Worm (Caenorhabditis elegans) whole organism, L4 larva: ENCODE results near the gene Y62E10A.23.

Experiments
- R02D3.7 ChIP-seq: fragments of 150-350 bp; sonication (generic microtip); optimal IDR thresholded peaks from 3 replicates; lab custom pipeline; 2014; ENCODE audit warnings: missing biosample characterization, missing genetic modification characterization
- Y105C5A.15 ChIP-seq: fragments of 200-800 bp; sonication (Bioruptor generic); IDR thresholded peaks from 2 replicates; pipeline ENCODE4 v1.3.6; 2022; ENCODE audit warnings: missing genetic modification characterization, missing compliant biosample characterization
- Y48G9A.11 ChIP-seq: fragments of 200-800 bp; sonication (Bioruptor generic); IDR thresholded peaks from 2 replicates; pipeline ENCODE4 v1.3.6; 2022; ENCODE audit warnings: missing genetic modification reagents, missing genetic modification characterization, missing compliant biosample characterization
- Y5F2A.4 ChIP-seq: fragments of 200-800 bp; sonication (Bioruptor generic); optimal IDR thresholded peaks from 2 replicates; lab custom pipeline; 2018; ENCODE audit warnings: mild to moderate bottlenecking, missing genetic modification characterization, missing compliant biosample characterization
- Y75B8A.6 ChIP-seq: fragments of 200-800 bp; sonication (Bioruptor generic); IDR thresholded peaks from 2 replicates; pipeline ENCODE4 v1.3.6; 2022; ENCODE audit warnings: missing genetic modification reagents, missing genetic modification characterization, missing compliant biosample characterization
- ZK546.5 ChIP-seq, 2 experiments: sonication (generic microtip); optimal IDR thresholded peaks; 2 replicates each; lab custom pipeline; 2017; ENCODE audit warnings: missing biosample characterization in 2 of 2, missing genetic modification characterization in 2 of 2
- ceh-20 ChIP-seq: fragments of 200-800 bp; sonication (Bioruptor generic); IDR thresholded peaks from 2 replicates; pipeline ENCODE4 v1.3.6; 2022; ENCODE audit warnings: missing genetic modification reagents, missing genetic modification characterization, missing compliant biosample characterization
- ceh-28 ChIP-seq: fragments of 150-350 bp; optimal IDR thresholded peaks from 2 replicates; lab custom pipeline; 2014; ENCODE audit warnings: missing biosample characterization, missing genetic modification reagents, missing genetic modification characterization
- ceh-44 ChIP-seq: fragments of 200-800 bp; sonication (Bioruptor generic); IDR thresholded peaks from 2 replicates; pipeline ENCODE4 v1.3.6; 2022; ENCODE audit warnings: missing genetic modification reagents, missing genetic modification characterization, missing compliant biosample characterization
- ceh-62 ChIP-seq: sonication (generic microtip); optimal IDR thresholded peaks from 2 replicates; lab custom pipeline; 2017; ENCODE audit warnings: missing biosample characterization, missing genetic modification characterization
- daf-12 ChIP-seq: fragments of 150-350 bp; optimal IDR thresholded peaks from 2 replicates; lab custom pipeline; 2014; ENCODE audit warnings: missing biosample characterization, missing genetic modification reagents, missing genetic modification characterization
- daf-8 ChIP-seq: fragments of 200-800 bp; sonication (Bioruptor generic); IDR thresholded peaks from 2 replicates; pipeline ENCODE4 v1.3.6; 2022; ENCODE audit warnings: missing genetic modification characterization, missing compliant biosample characterization
- dmd-6 ChIP-seq: fragments of 200-800 bp; sonication (Bioruptor generic); IDR thresholded peaks from 2 replicates; pipeline ENCODE4 v1.3.6; 2022; ENCODE audit warnings: missing genetic modification reagents, missing genetic modification characterization, missing compliant biosample characterization
- dpl-1 ChIP-seq: fragments of 150-350 bp; optimal IDR thresholded peaks from 2 replicates; lab custom pipeline; 2014; ENCODE audit warnings: missing biosample characterization, missing genetic modification reagents, missing genetic modification characterization
- fos-1 ChIP-seq: fragments of 150-350 bp; optimal IDR thresholded peaks from 2 replicates; lab custom pipeline; 2014; ENCODE audit warnings: missing biosample characterization, missing genetic modification characterization
- gei-8 ChIP-seq: fragments of 200-800 bp; sonication (Bioruptor generic); optimal IDR thresholded peaks from 2 replicates; lab custom pipeline; 2018; ENCODE audit warnings: mild to moderate bottlenecking, missing genetic modification characterization, missing compliant biosample characterization
- hlh-30 ChIP-seq: sonication (generic microtip); optimal IDR thresholded peaks from 2 replicates; lab custom pipeline; 2017; ENCODE audit warnings: antibody characterized with exemption, mild to moderate bottlenecking, missing genetic modification characterization, missing compliant biosample characterization; ENCODE audit not compliant: insufficient read depth
- lim-7 ChIP-seq: fragments of 200-800 bp; sonication (Bioruptor generic); IDR thresholded peaks from 2 replicates; pipeline ENCODE4 v1.3.6; 2022; ENCODE audit warnings: missing genetic modification characterization, missing compliant biosample characterization
- lin-13 ChIP-seq: fragments of 150-350 bp; optimal IDR thresholded peaks from 2 replicates; lab custom pipeline; 2014; ENCODE audit warnings: missing biosample characterization, missing genetic modification reagents, missing genetic modification characterization
- lin-15B ChIP-seq: fragments of 150-350 bp; sonication (generic microtip); optimal IDR thresholded peaks from 3 replicates; lab custom pipeline; 2014; ENCODE audit warnings: missing biosample characterization, missing genetic modification characterization
- lin-38 ChIP-seq: fragments of 200-800 bp; sonication (Bioruptor generic); IDR thresholded peaks from 2 replicates; pipeline ENCODE4 v1.3.6; 2022; ENCODE audit warnings: missing genetic modification reagents, missing genetic modification characterization, missing compliant biosample characterization
- lin-39 ChIP-seq: fragments of 150-350 bp; optimal IDR thresholded peaks from 2 replicates; lab custom pipeline; 2014; ENCODE audit warnings: missing biosample characterization, missing genetic modification reagents, missing genetic modification characterization
- lir-3 ChIP-seq: sonication (generic microtip); optimal IDR thresholded peaks from 2 replicates; lab custom pipeline; 2016; ENCODE audit warnings: mild to moderate bottlenecking, missing genetic modification characterization, missing compliant biosample characterization
- lsy-2 ChIP-seq, 2 experiments: fragments of 150-350 bp in 1 of 2; sonication (generic microtip) in 1 of 2; optimal IDR thresholded peaks; 2 replicates each; lab custom pipeline; 2014 to 2017; ENCODE audit warnings: missing biosample characterization in 2 of 2, missing genetic modification characterization in 2 of 2
- madf-9 ChIP-seq: fragments of 200-800 bp; sonication (Bioruptor generic); conservative IDR thresholded peaks from 2 replicates; pipeline ENCODE4 v1.3.6; 2022; ENCODE audit warnings: missing genetic modification reagents, missing genetic modification characterization, missing compliant biosample characterization
- mdl-1 ChIP-seq, 2 experiments: fragments of 150-350 bp in 1 of 2; sonication (generic microtip) in 1 of 2; optimal IDR thresholded peaks; 2 replicates each; lab custom pipeline; 2014 to 2017; ENCODE audit warnings: missing biosample characterization in 2 of 2, missing genetic modification characterization in 2 of 2
- mep-1 ChIP-seq: fragments of 150-350 bp; sonication (generic microtip); optimal IDR thresholded peaks from 3 replicates; lab custom pipeline; 2014; ENCODE audit warnings: missing biosample characterization, missing genetic modification characterization
- mes-2 ChIP-seq: sonication (generic microtip); optimal IDR thresholded peaks from 2 replicates; lab custom pipeline; 2016; ENCODE audit warnings: missing genotype, mild to moderate bottlenecking, missing genetic modification characterization, missing compliant biosample characterization; ENCODE audit not compliant: poor library complexity, severe bottlenecking
- nhr-237 ChIP-seq: sonication (generic microtip); optimal IDR thresholded peaks from 2 replicates; lab custom pipeline; 2017; ENCODE audit warnings: missing biosample characterization, missing genetic modification characterization
- nhr-28 ChIP-seq: fragments of 150-350 bp; optimal IDR thresholded peaks from 2 replicates; lab custom pipeline; 2014; ENCODE audit warnings: missing biosample characterization, missing genetic modification characterization
- nhr-41 ChIP-seq: fragments of 200-800 bp; sonication (Bioruptor generic); IDR thresholded peaks from 2 replicates; pipeline ENCODE4 v1.3.6; 2022; ENCODE audit warnings: missing genetic modification reagents, missing genetic modification characterization, missing compliant biosample characterization
- nhr-6 ChIP-seq: fragments of 150-350 bp; optimal IDR thresholded peaks from 2 replicates; lab custom pipeline; 2014; ENCODE audit warnings: missing biosample characterization, missing genetic modification characterization
- nhr-76 ChIP-seq: fragments of 150-350 bp; optimal IDR thresholded peaks from 2 replicates; lab custom pipeline; 2014; ENCODE audit warnings: missing biosample characterization, missing genetic modification characterization
- nhr-77 ChIP-seq: fragments of 150-350 bp; optimal IDR thresholded peaks from 2 replicates; lab custom pipeline; 2014; ENCODE audit warnings: missing biosample characterization, missing genetic modification characterization
- rbr-2 ChIP-seq: sonication (generic microtip); optimal IDR thresholded peaks from 2 replicates; lab custom pipeline; 2016; ENCODE audit warnings: missing genotype, missing genetic modification characterization, missing compliant biosample characterization
- sdz-12 ChIP-seq: fragments of 200-800 bp; sonication (Bioruptor generic); optimal IDR thresholded peaks from 2 replicates; lab custom pipeline; 2018; ENCODE audit warnings: mild to moderate bottlenecking, missing genetic modification characterization, missing compliant biosample characterization
- skn-1 ChIP-seq: fragments of 150-350 bp; optimal IDR thresholded peaks from 2 replicates; lab custom pipeline; 2014; ENCODE audit warnings: missing biosample characterization, missing genetic modification characterization
- spr-1 ChIP-seq: sonication (generic microtip); optimal IDR thresholded peaks from 2 replicates; lab custom pipeline; 2016; ENCODE audit warnings: mild to moderate bottlenecking, missing genetic modification characterization, missing compliant biosample characterization
- tra-1 ChIP-seq: fragments of 200-800 bp; sonication (Bioruptor generic); IDR thresholded peaks from 2 replicates; pipeline ENCODE4 v1.3.6; 2022; ENCODE audit warnings: missing genetic modification reagents, missing genetic modification characterization, missing compliant biosample characterization
- unc-130 ChIP-seq: sonication (generic microtip); optimal IDR thresholded peaks from 2 replicates; lab custom pipeline; 2016; ENCODE audit warnings: missing genetic modification reagents, missing genetic modification characterization, missing compliant biosample characterization
- vab-7 ChIP-seq: fragments of 200-800 bp; sonication (Bioruptor generic); IDR thresholded peaks from 2 replicates; pipeline ENCODE4 v1.3.6; 2022; ENCODE audit warnings: missing genetic modification reagents, missing genetic modification characterization, missing compliant biosample characterization
- ztf-7 ChIP-seq: fragments of 150-350 bp; optimal IDR thresholded peaks from 2 replicates; lab custom pipeline; 2014; ENCODE audit warnings: missing biosample characterization, missing genetic modification characterization

Y62E10A.23 gene

DNA sequence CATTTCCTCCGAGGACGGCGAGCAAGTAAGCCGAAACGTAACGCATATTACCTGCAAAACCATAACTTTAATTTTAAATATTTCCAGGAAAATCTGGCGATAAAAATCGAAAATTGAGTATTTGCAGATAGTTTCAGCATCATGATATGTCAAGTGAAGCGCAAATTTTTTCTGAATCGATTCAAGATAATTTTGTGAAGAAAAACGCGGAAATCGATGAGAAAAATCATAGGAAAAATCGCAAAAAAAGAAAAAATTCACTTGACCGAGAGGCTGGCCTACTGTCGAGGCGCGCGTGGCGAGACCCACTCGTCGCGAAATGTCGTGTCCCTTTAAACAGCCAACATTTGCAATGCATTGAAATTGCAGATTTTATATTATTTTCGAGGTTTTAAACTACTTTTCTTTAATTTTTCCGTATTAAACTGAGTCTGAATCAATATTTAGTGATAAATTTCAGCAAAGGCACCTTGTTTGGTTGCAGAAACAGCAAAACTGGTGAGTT lies 15.8 kb upstream of the Y62E10A.23 start, which contains the start of the genes rla-2, popl-7 and Y62E10A.24:
Gene rla-2 (minus strand): TSS at position 51 of the 505 bp plus-strand sequence.
Gene popl-7 (plus strand): TSS at position 455 of the 505 bp plus-strand sequence.
Gene Y62E10A.24 (plus strand): TSS at position 476 of the 505 bp plus-strand sequence.
- TF ChIP-seq nhr-77 (tag; lab: Kevin White, UChicago) (peak; percentile 16), dpl-1 (GFP tag; lab: Kevin White, UChicago) (peak; percentile 44), Y105C5A.15 (GFP tag; lab: Robert Waterston, UW) (no peak), lsy-2 (tag; optimal IDR thresholded peaks at IDR 0.05; lab: Kevin White, UChicago) (peak in 1 of 2 experiments; percentile 75), lin-39 (tag; lab: Kevin White, UChicago) (no peak), ceh-28 (tag; lab: Kevin White, UChicago) (no peak), madf-9 (no peak), lin-38 (GFP tag; lab: Robert Waterston, UW) (peak; percentile 39; the same call in 1 of the 2 replicates), mep-1 (tag; lab: Kevin White, UChicago) (peak; percentile 3), mes-2 (tag; lab: Kevin White, UChicago) (peak; percentile 58), ZK546.5 (tag; optimal IDR thresholded peaks at IDR 0.05; lab: Kevin White, UChicago) (no peak), R02D3.7 (tag; lab: Kevin White, UChicago) (no peak), gei-8 (GFP tag; lab: Kevin White, UChicago) (no peak), daf-8 (no peak), vab-7 (GFP tag; lab: Robert Waterston, UW) (no peak), spr-1 (no peak), lir-3 (tag; lab: Kevin White, UChicago) (no peak), mdl-1 (tag; optimal IDR thresholded peaks at IDR 0.05; lab: Kevin White, UChicago) (no peak), lin-13 (GFP tag; lab: Kevin White, UChicago) (no peak), ceh-62 (tag; lab: Kevin White, UChicago) (no peak), Y5F2A.4 (GFP tag; lab: Kevin White, UChicago) (no peak), nhr-28 (tag; lab: Kevin White, UChicago) (no peak), daf-12 (tag; lab: Kevin White, UChicago) (no peak), ceh-44 (no peak), dmd-6 (GFP tag; lab: Robert Waterston, UW) (no peak), sdz-12 (GFP tag; lab: Kevin White, UChicago) (no peak), lim-7 (GFP tag; lab: Robert Waterston, UW) (no peak), fos-1 (no peak), unc-130 (GFP tag; lab: Kevin White, UChicago) (no peak), tra-1 (GFP tag; lab: Robert Waterston, UW) (no peak), hlh-30 (tag; lab: Kevin White, UChicago) (peak; percentile 28), skn-1 (tag; lab: Kevin White, UChicago) (no peak), nhr-76 (tag; lab: Kevin White, UChicago) (no peak), rbr-2 (tag; lab: Kevin White, UChicago) (no peak), lin-15B (tag; lab: Kevin White, UChicago) (no peak), ztf-7 (tag; lab: Kevin White, UChicago) (peak; percentile 40), Y75B8A.6 (GFP tag; lab: Robert Waterston, UW) (no peak), ceh-20 (GFP tag; lab: Robert Waterston, UW) (no peak), nhr-237 (tag; lab: Kevin White, UChicago) (no peak), nhr-41 (no peak)

DNA sequence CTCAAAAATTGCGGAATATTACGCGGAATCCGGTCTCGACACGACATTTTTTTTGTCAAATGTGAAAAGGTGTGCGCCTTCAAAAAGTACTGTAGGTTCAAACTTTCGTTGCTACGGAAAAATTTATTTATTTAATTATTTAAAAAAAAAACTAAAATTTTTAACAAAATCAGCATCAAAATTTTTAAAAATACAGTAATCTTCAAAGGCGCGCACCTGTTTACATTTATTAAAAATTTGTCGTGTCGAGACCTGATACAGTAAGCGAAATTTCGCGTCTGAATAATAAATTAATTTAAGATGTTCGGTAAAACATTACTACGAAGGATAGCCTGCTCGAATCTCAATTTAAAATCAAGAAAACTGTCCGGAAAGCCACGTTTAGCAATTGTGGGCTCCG lies 14.4 kb upstream of the Y62E10A.23 start, which contains the start of gene Y62E10A.6:
Gene Y62E10A.6 (plus strand): TSS at position 301 of the 400 bp plus-strand sequence.
- TF ChIP-seq lin-38 (GFP tag; lab: Robert Waterston, UW) (0 out of 2 replicates have a peak, but pooled peaks have one; percentile 13), Y48G9A.11 (GFP tag; lab: Robert Waterston, UW) (0 out of 2 replicates have a peak, but pooled peaks have one; percentile 20), nhr-6 (tag; lab: Kevin White, UChicago) (no peak)
